Fruit fly (Drosophila melanogaster): ENCODE data around the gene crb.

DNA sequence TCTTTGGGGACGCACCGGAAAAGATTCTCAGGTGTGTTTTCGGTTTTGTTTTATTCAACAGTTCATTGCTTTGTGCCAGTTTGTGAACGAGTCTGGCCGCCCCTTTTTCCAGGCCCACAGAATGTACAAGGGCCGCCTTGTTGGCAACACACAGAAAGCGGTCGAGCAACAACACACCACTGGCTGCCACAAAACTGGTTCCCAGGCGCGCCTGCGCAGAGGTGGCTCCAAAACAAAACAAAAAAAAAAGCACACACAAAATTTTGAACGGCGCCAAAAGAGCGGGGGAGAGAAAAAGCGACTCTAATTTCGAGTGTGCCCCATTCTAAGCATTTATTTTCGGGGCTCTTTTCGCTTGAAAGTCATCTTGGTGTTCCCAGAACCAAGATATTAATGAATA lies 4.3 kb downstream of the crb start:
- no peak for TF ChIP-seq bab1 (GFP tag; optimal IDR thresholded peaks at IDR 0.05)
- no peak for TF ChIP-seq CG7101 (tag; optimal IDR thresholded peaks at IDR 0.05)
- TF ChIP-seq cnc (optimal IDR thresholded peaks at IDR 0.05), result no peak
- TF ChIP-seq Hr96 (GFP tag; optimal IDR thresholded peaks at IDR 0.05), result no peak
- TF ChIP-seq Mnt (GFP tag; optimal IDR thresholded peaks at IDR 0.05), result no peak
- no peak for TF ChIP-seq tj (GFP tag; optimal IDR thresholded peaks at IDR 0.05)
- no peak for TF ChIP-seq ovo (GFP tag; optimal IDR thresholded peaks at IDR 0.05)
- no peak for TF ChIP-seq CG5204 (GFP tag; optimal IDR thresholded peaks at IDR 0.05)
- TF ChIP-seq kay (GFP tag; ENCODE audit: borderline replicate concordance), result no peak

Data from whole organism, adult.